Worm (Caenorhabditis elegans) whole organism, mixed stage, embryonic: ENCODE data around the gene R09E10.13.

Experiments used
- ceh-43 ChIP-seq: fragments of 200-800 bp; sonication (Bioruptor generic); optimal IDR thresholded peaks from 2 replicates; lab custom pipeline; 2018; ENCODE audit warnings: mild to moderate bottlenecking, missing genetic modification characterization, moderate library complexity, missing compliant biosample characterization
- ces-1 ChIP-seq: fragments of 150-350 bp; optimal IDR thresholded peaks from 2 replicates; lab custom pipeline; 2014; ENCODE audit warnings: missing biosample characterization, missing genetic modification reagents, missing genetic modification characterization
- ham-2 ChIP-seq: fragments of 200-800 bp; sonication (Bioruptor generic); optimal IDR thresholded peaks from 2 replicates; lab custom pipeline; 2018; ENCODE audit warnings: mild to moderate bottlenecking, missing genetic modification characterization, missing compliant biosample characterization
- lin-13 ChIP-seq: fragments of 150-350 bp; optimal IDR thresholded peaks from 2 replicates; lab custom pipeline; 2014; ENCODE audit warnings: missing biosample characterization, missing genetic modification characterization
- lsy-2 ChIP-seq: fragments of 150-350 bp; optimal IDR thresholded peaks from 2 replicates; lab custom pipeline; 2014; ENCODE audit warnings: missing biosample characterization, missing genetic modification characterization
- mep-1 ChIP-seq: fragments of 150-350 bp; optimal IDR thresholded peaks from 2 replicates; lab custom pipeline; 2017; ENCODE audit warnings: missing biosample characterization, missing genetic modification reagents, missing genetic modification characterization, inconsistent platforms
- unc-39 ChIP-seq: fragments of 150-350 bp; optimal IDR thresholded peaks from 2 replicates; lab custom pipeline; 2014; ENCODE audit warnings: missing biosample characterization, missing genetic modification characterization
- unc-62 ChIP-seq: fragments of 150-350 bp; optimal IDR thresholded peaks from 2 replicates; lab custom pipeline; 2014; ENCODE audit warnings: missing biosample characterization, missing genetic modification reagents, missing genetic modification characterization

ce11 chrIV:10245666-10246210 lies 49.2 kb downstream of the R09E10.13 start, which contains the start of gene F01G10.10:
- TF ChIP-seq unc-62 (no peak), lsy-2 (tag; lab: Kevin White, UChicago) (no peak), lin-13 (tag; lab: Kevin White, UChicago) (no peak), ham-2 (GFP tag; lab: Kevin White, UChicago) (no peak), ces-1 (GFP tag; lab: Kevin White, UChicago) (no peak), ceh-43 (GFP tag; lab: Kevin White, UChicago) (no peak), mep-1 (no peak), unc-39 (tag; lab: Kevin White, UChicago) (no peak)
